Worm (Caenorhabditis elegans): Measurements from ENCODE around the gene zyg-1.

The zyg-1 gene

DNA sequence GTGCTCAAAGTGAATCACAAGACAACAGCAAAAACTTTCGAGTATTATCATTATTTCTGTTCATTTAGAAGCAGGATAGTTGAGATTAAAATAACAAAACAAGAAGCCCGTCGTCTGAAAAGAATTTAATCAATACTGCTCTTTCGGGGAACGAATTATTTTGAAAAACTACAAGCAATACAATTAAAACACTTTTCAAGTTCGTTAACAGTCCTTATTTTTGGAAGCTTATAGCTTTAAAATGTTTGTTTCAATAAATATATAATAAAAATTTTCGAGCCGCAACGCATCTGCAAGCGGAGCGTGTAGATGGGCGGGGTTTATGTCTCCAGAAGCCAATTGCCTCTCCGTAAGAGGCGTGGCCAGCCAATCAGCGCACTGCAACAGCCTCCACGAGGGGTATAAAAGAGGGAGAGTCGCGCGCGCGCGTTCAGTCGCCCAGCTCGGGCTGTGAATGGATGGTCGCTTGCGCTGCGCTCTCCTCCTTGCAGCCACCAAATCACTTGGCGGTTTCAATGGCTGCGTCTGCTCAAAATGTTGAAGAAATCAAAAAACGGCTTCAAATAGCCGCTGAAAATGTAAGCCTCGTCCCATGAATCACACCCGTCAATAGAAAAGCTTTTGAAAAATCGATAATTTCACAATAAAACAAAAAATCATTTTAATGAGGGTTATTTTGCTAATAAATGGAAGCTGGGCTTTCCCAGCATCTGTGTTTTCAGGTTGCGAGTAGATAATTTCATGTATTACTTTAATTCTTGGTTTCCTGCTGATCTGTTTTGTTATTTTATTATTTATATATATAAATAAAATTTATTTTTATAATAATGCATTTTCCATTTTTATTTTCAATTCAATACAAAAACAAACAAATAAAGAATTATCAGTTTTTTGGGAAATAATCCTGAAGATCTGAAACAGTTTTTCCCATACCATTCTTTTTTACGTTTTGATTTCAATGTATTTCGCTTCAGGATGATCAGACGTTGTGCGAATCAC is 11.5 kb downstream of the zyg-1 start, which contains the start of the genes ift-43 and mdt-26 (continued):
- TF ChIP-seq attf-5 (GFP tag; optimal IDR thresholded peaks at IDR 0.05) (peak; percentile 77), snpc-3.4 (tag; optimal IDR thresholded peaks at IDR 0.05) (no peak), rpc-1 (optimal IDR thresholded peaks at IDR 0.05) (peak; percentile 6), rpc-1 (tag; optimal IDR thresholded peaks at IDR 0.05) (no peak), zim-3 (tag; optimal IDR thresholded peaks at IDR 0.05) (peak; percentile 72), sdz-38 (tag; optimal IDR thresholded peaks at IDR 0.05) (peak; percentile 16), xnd-1 (tag; optimal IDR thresholded peaks at IDR 0.05) (no peak), Y56A3A.18 (GFP tag; IDR thresholded peaks at IDR 0.05) (no peak), madf-6 (GFP tag; IDR thresholded peaks at IDR 0.05) (peak; percentile 62), hmg-1.2 (GFP tag; IDR thresholded peaks at IDR 0.05) (peak; percentile 56), T26A5.8 (tag; optimal IDR thresholded peaks at IDR 0.05) (no peak), him-1 (tag; optimal IDR thresholded peaks at IDR 0.05) (peak; percentile 27), fkh-3 (tag; optimal IDR thresholded peaks at IDR 0.05) (no peak), D2030.7 (GFP tag; IDR thresholded peaks at IDR 0.05) (peak; percentile 72), rcor-1 (GFP tag; IDR thresholded peaks at IDR 0.05) (no peak; the same call in 1 of the 2 replicates), ztf-26 (tag; optimal IDR thresholded peaks at IDR 0.05) (peak; percentile 87), mxl-1 (tag; optimal IDR thresholded peaks at IDR 0.05) (no peak), hlh-12 (tag; optimal IDR thresholded peaks at IDR 0.05) (no peak), Y53G8AR.9 (GFP tag; conservative IDR thresholded peaks at IDR 0.05) (peak; percentile 66; the same call in 1 of the 2 replicates), egrh-3 (GFP tag; IDR thresholded peaks at IDR 0.05) (peak; percentile 95), Y95B8A.8 (GFP tag; IDR thresholded peaks at IDR 0.05) (peak; percentile 65), bed-2 (GFP tag; IDR thresholded peaks at IDR 0.05) (peak; percentile 55; the same call in 1 of the 2 replicates), K12H6.12 (tag; optimal IDR thresholded peaks at IDR 0.05) (no peak), nfya-2 (GFP tag; IDR thresholded peaks at IDR 0.05) (peak; percentile 100), B0336.3 (GFP tag; IDR thresholded peaks at IDR 0.05) (no peak), unc-62 (GFP tag; optimal IDR thresholded peaks at IDR 0.05) (no peak), somi-1 (GFP tag; optimal IDR thresholded peaks at IDR 0.05) (no peak), C06A6.2 (GFP tag; conservative IDR thresholded peaks at IDR 0.05) (peak; percentile 84), F39B2.1 (GFP tag; IDR thresholded peaks at IDR 0.05) (no peak), ceh-100 (GFP tag; IDR thresholded peaks at IDR 0.05) (peak; percentile 80), athp-1 (tag; optimal IDR thresholded peaks at IDR 0.05) (no peak), F52B5.7 (tag; optimal IDR thresholded peaks at IDR 0.05) (no peak), nhr-80 (tag; optimal IDR thresholded peaks at IDR 0.05) (no peak), egl-18 (GFP tag; IDR thresholded peaks at IDR 0.05) (peak; percentile 86; the same call in 1 of the 2 replicates), tbx-9 (tag; optimal IDR thresholded peaks at IDR 0.05; ENCODE audit: borderline replicate concordance) (no peak), K11D2.4 (GFP tag; IDR thresholded peaks at IDR 0.05) (peak; percentile 91), C17E4.6 (GFP tag; IDR thresholded peaks at IDR 0.05) (peak; percentile 53; the same call in 1 of the 2 replicates), ZK185.1 (tag; optimal IDR thresholded peaks at IDR 0.05; ENCODE audit: poor library complexity, severe bottlenecking) (peak; percentile 57), pbrm-1 (GFP tag; IDR thresholded peaks at IDR 0.05) (peak; percentile 83), F10E7.11 (tag; optimal IDR thresholded peaks at IDR 0.05) (no peak), ztf-25 (GFP tag; IDR thresholded peaks at IDR 0.05) (no peak), Y67H2A.10 (GFP tag; conservative IDR thresholded peaks at IDR 0.05) (peak; percentile 71; the same call in 1 of the 2 replicates), nhr-120 (GFP tag; IDR thresholded peaks at IDR 0.05) (no peak), nhr-179 (tag; optimal IDR thresholded peaks at IDR 0.05) (no peak), ztf-3 (GFP tag; optimal IDR thresholded peaks at IDR 0.05) (no peak), egl-44 (GFP tag; IDR thresholded peaks at IDR 0.05) (peak; percentile 81), ceh-79 (tag; optimal IDR thresholded peaks at IDR 0.05) (no peak), ztf-22 (GFP tag; optimal IDR thresholded peaks at IDR 0.05) (no peak)

Measured in whole organism, young adult.